Fruit fly (Drosophila melanogaster) whole organism, embryonic: ENCODE results near the gene mthl14.

Experiments used
- B-H1 ChIP-seq: fragments of 200-800 bp; sonication (Bioruptor generic); IDR thresholded peaks from 3 replicates; pipeline ENCODE4 v1.3.6; 2022; ENCODE audit warnings: missing biosample characterization, missing genetic modification characterization
- Bdp1 ChIP-seq: fragments of 200-800 bp; sonication (Bioruptor generic); optimal IDR thresholded peaks from 3 replicates; lab custom pipeline; 2016; ENCODE audit warnings: missing biosample characterization, missing genetic modification characterization
- Bteb2 ChIP-seq: fragments of 200-800 bp; sonication (Bioruptor generic); optimal IDR thresholded peaks from 2 replicates; lab custom pipeline; 2016; ENCODE audit warnings: missing biosample characterization, missing genetic modification characterization
- CG10267 ChIP-seq: fragments of 200-800 bp; sonication (Bioruptor generic); optimal IDR thresholded peaks from 2 replicates; lab custom pipeline; 2018; ENCODE audit warnings: missing biosample characterization, mild to moderate bottlenecking, missing genetic modification characterization, moderate library complexity
- CG10654 ChIP-seq: fragments of 200-800 bp; sonication (Bioruptor generic); optimal IDR thresholded peaks from 2 replicates; lab custom pipeline; 2016; ENCODE audit warnings: missing biosample characterization, missing genetic modification characterization
- CG11085 ChIP-seq: fragments of 200-800 bp; sonication (Bioruptor generic); IDR thresholded peaks from 2 replicates; pipeline ENCODE4 v1.3.6; 2022; ENCODE audit warnings: missing biosample characterization, missing genetic modification characterization
- CG13624 ChIP-seq: fragments of 200-800 bp; sonication (Bioruptor generic); optimal IDR thresholded peaks from 2 replicates; lab custom pipeline; 2016; ENCODE audit warnings: missing biosample characterization, missing genetic modification characterization
- CG16813 ChIP-seq: fragments of 200-800 bp; sonication (Bioruptor generic); IDR thresholded peaks from 3 replicates; pipeline ENCODE4 v1.3.6; 2022; ENCODE audit warnings: missing biosample characterization, missing genetic modification characterization; ENCODE audit not compliant: partially characterized antibody
- CG17328 ChIP-seq: fragments of 200-800 bp; sonication (Bioruptor generic); IDR thresholded peaks from 2 replicates; pipeline ENCODE4 v1.3.6; 2022; ENCODE audit warnings: missing biosample characterization, missing genetic modification characterization
- CG2712 ChIP-seq: fragments of 200-800 bp; optimal IDR thresholded peaks from 3 replicates; lab custom pipeline; 2019; ENCODE audit warnings: missing biosample characterization, mild to moderate bottlenecking, missing genetic modification characterization, moderate library complexity
- CG4328 ChIP-seq: fragments of 200-800 bp; sonication (Bioruptor generic); optimal IDR thresholded peaks from 3 replicates; lab custom pipeline; 2017; ENCODE audit warnings: missing biosample characterization, missing genetic modification reagents, missing genetic modification characterization
- CG4707 ChIP-seq: fragments of 200-800 bp; sonication (Bioruptor generic); optimal IDR thresholded peaks from 2 replicates; lab custom pipeline; 2018; ENCODE audit warnings: missing biosample characterization, mild to moderate bottlenecking, missing genetic modification characterization, moderate library complexity
- CG6765 ChIP-seq: fragments of 200-800 bp; sonication (Bioruptor generic); optimal IDR thresholded peaks from 3 replicates; lab custom pipeline; 2017; ENCODE audit warnings: missing biosample characterization, mild to moderate bottlenecking, missing genetic modification characterization
- CG7357 ChIP-seq: fragments of 200-800 bp; sonication (Bioruptor generic); IDR thresholded peaks from 3 replicates; pipeline ENCODE4 v1.3.6; 2022; ENCODE audit warnings: missing biosample characterization, missing genetic modification characterization
- CG8089 ChIP-seq: fragments of 200-800 bp; sonication (Bioruptor generic); optimal IDR thresholded peaks from 3 replicates; lab custom pipeline; 2016; ENCODE audit warnings: missing biosample characterization, missing genetic modification characterization
- CG8290 ChIP-seq, 3 experiments: fragments of 200-800 bp; sonication (Bioruptor generic); optimal IDR thresholded peaks; 2 replicates each; lab custom pipeline; 2016 to 2019; ENCODE audit warnings: missing biosample characterization in 3 of 3, missing genetic modification characterization in 3 of 3, mild to moderate bottlenecking in 2 of 3, moderate library complexity in 1 of 3
- CG9437 ChIP-seq: fragments of 200-800 bp; sonication (Bioruptor generic); optimal IDR thresholded peaks from 2 replicates; lab custom pipeline; 2018; ENCODE audit warnings: missing biosample characterization, mild to moderate bottlenecking, missing genetic modification characterization
- D19A ChIP-seq: fragments of 200-800 bp; optimal IDR thresholded peaks from 3 replicates; lab custom pipeline; 2019; ENCODE audit warnings: missing biosample characterization, mild to moderate bottlenecking, missing genetic modification characterization, moderate library complexity
- D19B ChIP-seq: fragments of 200-800 bp; sonication (Bioruptor generic); optimal IDR thresholded peaks from 2 replicates; lab custom pipeline; 2017; ENCODE audit warnings: missing biosample characterization, mild to moderate bottlenecking, missing genetic modification characterization
- Dad ChIP-seq: fragments of 200-800 bp; sonication (Bioruptor generic); optimal IDR thresholded peaks from 3 replicates; lab custom pipeline; 2016; ENCODE audit warnings: missing biosample characterization, missing genetic modification characterization
- Dll ChIP-seq: fragments of 200-800 bp; sonication (Bioruptor generic); IDR thresholded peaks from 4 replicates; pipeline ENCODE4 v1.3.6; 2022; ENCODE audit warnings: missing biosample characterization, missing genetic modification characterization; ENCODE audit not compliant: partially characterized antibody
- Hey ChIP-seq: fragments of 200-800 bp; sonication (Bioruptor generic); optimal IDR thresholded peaks from 3 replicates; lab custom pipeline; 2018; ENCODE audit warnings: missing biosample characterization, mild to moderate bottlenecking, missing genetic modification characterization
- HmgZ ChIP-seq: fragments of 200-800 bp; sonication (Bioruptor generic); optimal IDR thresholded peaks from 2 replicates; lab custom pipeline; 2018; ENCODE audit warnings: missing biosample characterization, mild to moderate bottlenecking, missing genetic modification characterization
- Hmr ChIP-seq: fragments of 200-800 bp; sonication (Bioruptor generic); optimal IDR thresholded peaks from 3 replicates; lab custom pipeline; 2017; ENCODE audit warnings: mild to moderate bottlenecking, missing biosample characterization, missing genetic modification reagents, missing genetic modification characterization
- Hsf ChIP-seq: fragments of 200-800 bp; sonication (Bioruptor generic); optimal IDR thresholded peaks from 3 replicates; lab custom pipeline; 2016; ENCODE audit warnings: missing biosample characterization, missing genetic modification characterization
- Lim3 ChIP-seq: fragments of 200-800 bp; sonication (Bioruptor generic); IDR thresholded peaks from 2 replicates; pipeline ENCODE4 v1.3.6; 2022; ENCODE audit warnings: missing biosample characterization, missing genetic modification characterization
- Max ChIP-seq: fragments of 200-800 bp; sonication (Bioruptor generic); optimal IDR thresholded peaks from 2 replicates; lab custom pipeline; 2016; ENCODE audit warnings: missing biosample characterization, mild to moderate bottlenecking, missing genetic modification characterization
- Mes4 ChIP-seq: fragments of 200-800 bp; sonication (Bioruptor generic); optimal IDR thresholded peaks from 2 replicates; lab custom pipeline; 2016; ENCODE audit warnings: missing biosample characterization, missing genetic modification characterization
- Neu2 ChIP-seq: fragments of 200-800 bp; sonication (Bioruptor generic); optimal IDR thresholded peaks from 3 replicates; lab custom pipeline; 2016; ENCODE audit warnings: missing biosample characterization, missing genetic modification characterization, borderline replicate concordance
- PHDP ChIP-seq: fragments of 200-800 bp; sonication (Bioruptor generic); optimal IDR thresholded peaks from 3 replicates; lab custom pipeline; 2018; ENCODE audit warnings: missing biosample characterization, mild to moderate bottlenecking, missing genetic modification characterization, moderate library complexity
- Pdp1 ChIP-seq, 2 experiments: fragments of 200-800 bp; sonication (Bioruptor generic); optimal IDR thresholded peaks; 3 replicates each; lab custom pipeline; 2016; ENCODE audit warnings: missing biosample characterization in 2 of 2, missing genetic modification characterization in 2 of 2, mild to moderate bottlenecking in 1 of 2, moderate library complexity in 1 of 2
- Stat92E ChIP-seq, 3 experiments: fragments of >200 bp in 2 of 3; fragments of 200-800 bp in 1 of 3; sonication (Bioruptor generic) in 1 of 3; optimal IDR thresholded peaks; 2 replicates each; lab custom pipeline; 2017 to 2019; ENCODE audit warnings: missing biosample characterization in 3 of 3, missing genetic modification characterization in 3 of 3, mild to moderate bottlenecking in 1 of 3, moderate library complexity in 1 of 3
- aop ChIP-seq: fragments of 200-800 bp; sonication (Bioruptor generic); IDR thresholded peaks from 2 replicates; pipeline ENCODE4 v1.3.6; 2022; ENCODE audit warnings: missing biosample characterization, missing genetic modification characterization
- ash1 ChIP-seq: fragments of 200-800 bp; sonication (Bioruptor generic); optimal IDR thresholded peaks from 2 replicates; lab custom pipeline; 2018; ENCODE audit warnings: missing biosample characterization, mild to moderate bottlenecking, missing genetic modification characterization
- emc ChIP-seq: fragments of 200-800 bp; sonication (Bioruptor generic); optimal IDR thresholded peaks from 2 replicates; lab custom pipeline; 2016; ENCODE audit warnings: missing biosample characterization, missing genetic modification characterization
- ewg ChIP-seq: fragments of 200-800 bp; sonication (Bioruptor generic); optimal IDR thresholded peaks from 3 replicates; lab custom pipeline; 2017; ENCODE audit warnings: mild to moderate bottlenecking, missing biosample characterization, missing genetic modification reagents, missing genetic modification characterization
- grau ChIP-seq: fragments of 200-800 bp; optimal IDR thresholded peaks from 3 replicates; lab custom pipeline; 2019; ENCODE audit warnings: missing biosample characterization, mild to moderate bottlenecking, missing genetic modification characterization, moderate library complexity
- gsb ChIP-seq: fragments of 200-800 bp; sonication (Bioruptor generic); IDR thresholded peaks from 2 replicates; pipeline ENCODE4 v1.3.6; 2022; ENCODE audit warnings: missing biosample characterization, missing genetic modification characterization
- hb ChIP-seq: fragments of 200-800 bp; sonication (Bioruptor generic); IDR thresholded peaks from 3 replicates; pipeline ENCODE4 v1.3.6; 2022; ENCODE audit warnings: missing biosample characterization, missing genetic modification characterization; ENCODE audit not compliant: partially characterized antibody
- ken ChIP-seq: fragments of 200-800 bp; sonication (Bioruptor generic); IDR thresholded peaks from 3 replicates; pipeline ENCODE4 v1.3.6; 2022; ENCODE audit warnings: missing biosample characterization, missing genetic modification characterization
- lmd ChIP-seq: fragments of 200-800 bp; sonication (Bioruptor generic); IDR thresholded peaks from 2 replicates; pipeline ENCODE4 v1.3.6; 2022; ENCODE audit warnings: missing biosample characterization, missing genetic modification characterization
- mam ChIP-seq: fragments of 200-800 bp; sonication (Bioruptor generic); optimal IDR thresholded peaks from 3 replicates; lab custom pipeline; 2016; ENCODE audit warnings: missing biosample characterization, missing genetic modification characterization
- peb ChIP-seq: fragments of 200-800 bp; sonication (Bioruptor generic); IDR thresholded peaks from 2 replicates; pipeline ENCODE4 v1.3.6; 2022; ENCODE audit warnings: missing biosample characterization, missing genetic modification characterization
- run ChIP-seq: fragments of 200-800 bp; sonication (Bioruptor generic); optimal IDR thresholded peaks from 3 replicates; lab custom pipeline; 2018; ENCODE audit warnings: missing biosample characterization, mild to moderate bottlenecking, missing genetic modification characterization
- schlank ChIP-seq: fragments of 200-800 bp; sonication (Bioruptor generic); optimal IDR thresholded peaks from 2 replicates; lab custom pipeline; 2018; ENCODE audit warnings: missing biosample characterization, mild to moderate bottlenecking, missing genetic modification characterization
- sim ChIP-seq: fragments of 200-800 bp; sonication (Bioruptor generic); IDR thresholded peaks from 2 replicates; pipeline ENCODE4 v1.3.6; 2022; ENCODE audit warnings: missing biosample characterization, missing genetic modification characterization
- tin ChIP-seq: fragments of 200-800 bp; sonication (Bioruptor generic); optimal IDR thresholded peaks from 3 replicates; lab custom pipeline; 2016; ENCODE audit warnings: missing biosample characterization, missing genetic modification characterization

mthl14 gene

DNA sequence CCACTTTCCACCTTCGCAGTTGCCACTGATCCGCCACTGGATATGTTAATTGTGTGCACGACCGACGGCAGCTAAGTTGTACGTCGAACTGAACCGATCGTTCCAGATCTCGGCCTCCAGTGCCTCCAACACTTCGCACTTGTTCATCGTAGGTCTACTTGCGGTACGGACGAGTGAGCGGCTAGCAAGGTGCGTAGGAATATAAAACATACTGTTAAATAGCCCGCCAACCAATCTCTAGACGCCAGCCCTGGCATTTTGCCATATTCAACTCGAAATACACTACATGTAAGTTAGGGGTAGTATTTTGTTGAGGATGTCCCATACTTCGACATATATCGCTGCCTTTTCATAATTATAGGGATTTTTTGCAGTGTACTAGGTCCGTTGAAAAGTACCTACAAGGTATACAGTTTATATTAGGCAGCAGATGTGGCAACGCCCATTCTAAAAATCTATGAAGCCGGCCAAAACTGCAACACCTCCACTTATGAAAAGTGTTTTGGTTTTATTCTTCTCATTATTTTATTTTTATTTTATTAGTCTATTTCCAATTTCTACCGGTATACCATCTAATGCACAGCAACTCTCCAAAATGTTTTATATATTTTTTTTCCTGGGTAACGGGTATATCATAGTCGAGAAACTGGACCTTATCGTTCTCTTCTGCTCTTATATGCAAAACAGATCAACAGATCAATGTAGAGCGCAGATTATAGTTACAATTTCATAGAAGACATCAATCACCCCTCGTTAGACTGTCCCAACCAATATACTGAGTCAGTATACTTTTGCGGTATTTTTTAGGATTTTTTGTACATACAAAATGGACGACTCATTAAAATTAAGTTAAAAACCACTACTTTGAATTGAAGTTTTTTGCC is 24.0 kb upstream of the mthl14 start, which contains the start of the genes pyx and CG33229 (continued):
- peak; percentile 76 for TF ChIP-seq CG8290 (GFP tag; optimal IDR thresholded peaks at IDR 0.05; lab: Kevin White, UChicago)
- peak in 1 of 2 experiments; percentile 90 for TF ChIP-seq CG8290 (tag; optimal IDR thresholded peaks at IDR 0.05; lab: Kevin White, UChicago)
- peak; percentile 94 for TF ChIP-seq Hsf (GFP tag; lab: Kevin White, UChicago)
- TF ChIP-seq mam (GFP tag; lab: Kevin White, UChicago), result peak; percentile 90
- peak; percentile 80 for TF ChIP-seq Hmr (GFP tag; lab: Kevin White, UChicago)
- no peak for TF ChIP-seq hb (GFP tag; lab: Robert Waterston, UW)
- TF ChIP-seq CG17328 (GFP tag; lab: Robert Waterston, UW), result peak; percentile 45; the same call in 1 of the 2 replicates
- peak; percentile 78 for TF ChIP-seq D19B
- peak; percentile 60; the same call in 2 of the 3 replicates for TF ChIP-seq B-H1 (GFP tag; lab: Robert Waterston, UW)
- peak; percentile 66 for TF ChIP-seq ewg
- peak; percentile 56 for TF ChIP-seq Bdp1 (GFP tag; lab: Kevin White, UChicago)
- peak; percentile 89 for TF ChIP-seq grau (tag; lab: Kevin White, UChicago)
- TF ChIP-seq Neu2 (GFP tag; lab: Kevin White, UChicago), result peak; percentile 5
- no peak for TF ChIP-seq run
- TF ChIP-seq D19A (tag; lab: Kevin White, UChicago), result peak; percentile 76
- TF ChIP-seq CG8089 (GFP tag; lab: Kevin White, UChicago), result peak; percentile 66
- TF ChIP-seq gsb, result peak; percentile 75
- TF ChIP-seq Hey (tag; lab: Kevin White, UChicago), result peak; percentile 44
- peak; percentile 71 for TF ChIP-seq CG13624 (GFP tag; lab: Kevin White, UChicago)
- TF ChIP-seq sim (GFP tag; lab: Robert Waterston, UW), result peak; percentile 44; the same call in 1 of the 2 replicates
- peak; percentile 70 for TF ChIP-seq aop (GFP tag; lab: Robert Waterston, UW)
- TF ChIP-seq Bteb2 (GFP tag; lab: Kevin White, UChicago), result peak; percentile 80
- peak; percentile 83 for TF ChIP-seq CG10654 (GFP tag; lab: Kevin White, UChicago)
- 0 out of 4 replicates have a peak, but pooled peaks have one; percentile 26 for TF ChIP-seq Dll
- no peak for TF ChIP-seq CG4707 (GFP tag; lab: Kevin White, UChicago)
- peak; percentile 62 for TF ChIP-seq ken (GFP tag; lab: Robert Waterston, UW)
- no peak for TF ChIP-seq ash1 (GFP tag; lab: Kevin White, UChicago)
- TF ChIP-seq tin (GFP tag; lab: Kevin White, UChicago), result peak; percentile 87
- peak; percentile 72 for TF ChIP-seq CG11085 (GFP tag; lab: Robert Waterston, UW)
- peak; percentile 57 for TF ChIP-seq Mes4 (GFP tag; lab: Kevin White, UChicago)
- no peak for TF ChIP-seq Stat92E (GFP tag; optimal IDR thresholded peaks at IDR 0.05; lab: Kevin White, UChicago)
- peak; percentile 73 for TF ChIP-seq schlank
- peak; percentile 55 for TF ChIP-seq Dad (GFP tag; lab: Kevin White, UChicago)
- TF ChIP-seq CG4328 (GFP tag; lab: Kevin White, UChicago), result peak; percentile 77
- peak; percentile 91 for TF ChIP-seq lmd (GFP tag; lab: Robert Waterston, UW)
- peak; percentile 56 for TF ChIP-seq HmgZ (tag; lab: Kevin White, UChicago)
- TF ChIP-seq CG6765 (GFP tag; lab: Kevin White, UChicago), result peak; percentile 79
- no peak; the same call in 1 of the 2 replicates for TF ChIP-seq Lim3
- TF ChIP-seq Pdp1 (GFP tag; optimal IDR thresholded peaks at IDR 0.05; lab: Kevin White, UChicago), result peak; percentile 67 to 85
- TF ChIP-seq CG9437 (GFP tag; lab: Kevin White, UChicago), result peak; percentile 83
- TF ChIP-seq CG2712 (tag; lab: Kevin White, UChicago), result peak; percentile 88
- TF ChIP-seq peb, result peak; percentile 63
- peak; percentile 82 for TF ChIP-seq Max (GFP tag; lab: Kevin White, UChicago)
- TF ChIP-seq emc, result peak; percentile 57
- TF ChIP-seq PHDP (tag; lab: Kevin White, UChicago), result peak; percentile 75
- peak; percentile 77 for TF ChIP-seq CG7357
- TF ChIP-seq CG10267 (tag; lab: Kevin White, UChicago), result peak; percentile 74
- no peak for TF ChIP-seq CG16813 (GFP tag; lab: Robert Waterston, UW)
